Worm (Caenorhabditis elegans) whole organism, L1 larva: ENCODE results near the gene asp-5.

Source experiments
- ama-1 ChIP-seq: fragments of 150-350 bp; optimal IDR thresholded peaks from 2 replicates; lab custom pipeline; 2014
- elt-2 ChIP-seq: sonication (generic microtip); optimal IDR thresholded peaks from 2 replicates; lab custom pipeline; 2016; ENCODE audit warnings: missing genetic modification characterization, mild to moderate bottlenecking, inconsistent platforms, missing compliant biosample characterization, missing genetic modification reagents
- elt-3 ChIP-seq, 6 experiments: fragments of 150-350 bp in 1 of 6; sonication (generic microtip); optimal IDR thresholded peaks; 2 replicates each; lab custom pipeline; 2017 to 2018; ENCODE audit warnings: missing biosample characterization in 6 of 6, missing genetic modification characterization in 6 of 6, inconsistent platforms in 1 of 6
- hlh-4 ChIP-seq: sonication (generic microtip); optimal IDR thresholded peaks from 2 replicates; lab custom pipeline; 2016; ENCODE audit warnings: mild to moderate bottlenecking, missing genetic modification characterization, missing compliant biosample characterization
- lir-3 ChIP-seq: sonication (generic microtip); optimal IDR thresholded peaks from 2 replicates; lab custom pipeline; 2016; ENCODE audit warnings: mild to moderate bottlenecking, missing genetic modification characterization, moderate library complexity, missing compliant biosample characterization; ENCODE audit not compliant: poor library complexity
- mdl-1 ChIP-seq, 2 experiments: fragments of 150-350 bp; optimal IDR thresholded peaks; 2 replicates each; lab custom pipeline; 2014 to 2017; ENCODE audit warnings: missing biosample characterization in 2 of 2, missing genetic modification characterization in 2 of 2, inconsistent platforms in 1 of 2
- nhr-77 ChIP-seq: fragments of 150-350 bp; optimal IDR thresholded peaks from 2 replicates; lab custom pipeline; 2014; ENCODE audit warnings: missing biosample characterization, missing genetic modification characterization
- pag-3 ChIP-seq: sonication (generic microtip); optimal IDR thresholded peaks from 2 replicates; lab custom pipeline; 2017; ENCODE audit warnings: missing genetic modification characterization, mild to moderate bottlenecking, missing compliant biosample characterization, antibody characterized with exemption, borderline replicate concordance; ENCODE audit not compliant: insufficient read depth
- unc-130 ChIP-seq: fragments of 150-350 bp; optimal IDR thresholded peaks from 2 replicates; lab custom pipeline; 2017; ENCODE audit warnings: missing biosample characterization, missing genetic modification characterization, inconsistent platforms
- ztf-11 ChIP-seq, 2 experiments: sonication (generic microtip); optimal IDR thresholded peaks; 2 replicates each; lab custom pipeline; 2016 to 2017; ENCODE audit warnings: missing genetic modification characterization in 2 of 2, missing biosample characterization in 1 of 2, missing compliant biosample characterization in 1 of 2

DNA sequence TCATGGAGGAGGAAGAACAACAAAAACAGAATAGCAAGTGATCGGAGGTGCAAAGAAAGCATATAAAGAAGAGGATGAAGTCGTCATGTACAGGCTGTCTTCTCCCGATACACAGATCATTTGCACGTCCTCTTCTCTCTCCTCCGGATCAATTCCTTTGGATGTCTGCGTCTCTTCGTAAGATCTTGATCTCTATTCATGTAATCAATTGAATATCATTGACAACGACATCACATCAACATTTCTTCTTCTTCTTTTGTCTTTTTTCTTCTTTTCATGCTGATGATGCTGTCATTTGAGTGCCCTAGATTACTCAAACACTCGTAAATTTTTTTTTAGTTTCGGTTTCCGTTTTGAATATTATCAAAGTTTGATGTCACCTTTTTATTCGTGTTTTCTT lies 33.9 kb upstream of the asp-5 start, which contains the start of gene rol-3:
- TF ChIP-seq pag-3 (tag; lab: Kevin White, UChicago): no peak
- no peak for TF ChIP-seq ama-1
- no peak for TF ChIP-seq lir-3 (tag; lab: Kevin White, UChicago)
- no peak for TF ChIP-seq elt-2
- no peak for TF ChIP-seq hlh-4 (tag; lab: Kevin White, UChicago)
- TF ChIP-seq ztf-11 (tag; optimal IDR thresholded peaks at IDR 0.05; lab: Kevin White, UChicago): no peak
- peak in 4 of 6 experiments; percentile 15 to 63 (median 26) for TF ChIP-seq elt-3 (tag; optimal IDR thresholded peaks at IDR 0.05; lab: Kevin White, UChicago)
- TF ChIP-seq nhr-77 (tag; lab: Kevin White, UChicago): no peak
- no peak for TF ChIP-seq mdl-1 (tag; optimal IDR thresholded peaks at IDR 0.05; lab: Kevin White, UChicago)
- TF ChIP-seq unc-130 (tag; lab: Kevin White, UChicago): no peak
